Worm (Caenorhabditis elegans) whole organism, young adult: ENCODE measurements around the gene F52E1.5.
"Not testable (repeated sequence)": the region's sequence is repeated elsewhere in the genome, so short reads cannot be mapped to it uniquely, and the experiment has no call there.

Experiments
- attf-3 ChIP-seq: fragments of 200-800 bp; sonication (Bioruptor generic); conservative IDR thresholded peaks from 2 replicates; pipeline ENCODE4 v1.3.6; 2022; ENCODE audit warnings: missing genetic modification reagents, missing genetic modification characterization, missing compliant biosample characterization
- gei-17 ChIP-seq: fragments of 200-800 bp; sonication (Bioruptor generic); optimal IDR thresholded peaks from 2 replicates; lab custom pipeline; 2018; ENCODE audit warnings: mild to moderate bottlenecking, missing genetic modification characterization, missing compliant biosample characterization
- lsl-1 ChIP-seq: fragments of 200-800 bp; sonication (Bioruptor generic); optimal IDR thresholded peaks from 2 replicates; lab custom pipeline; 2018; ENCODE audit warnings: mild to moderate bottlenecking, missing genetic modification characterization, moderate library complexity, missing compliant biosample characterization
- lsy-27 ChIP-seq: sonication (generic microtip); optimal IDR thresholded peaks from 2 replicates; lab custom pipeline; 2017; ENCODE audit warnings: missing genetic modification characterization, mild to moderate bottlenecking, missing compliant biosample characterization, antibody characterized with exemption, missing genotype, borderline replicate concordance; ENCODE audit not compliant: insufficient read depth
- madf-6 ChIP-seq: fragments of 200-800 bp; sonication (Bioruptor generic); IDR thresholded peaks from 2 replicates; pipeline ENCODE4 v1.3.6; 2022; ENCODE audit warnings: missing genetic modification reagents, missing genetic modification characterization, missing compliant biosample characterization
- rec-8 ChIP-seq, 2 experiments: sonication (generic microtip); optimal IDR thresholded peaks; 2 replicates each; lab custom pipeline; 2016; ENCODE audit warnings: mild to moderate bottlenecking in 2 of 2, missing genetic modification characterization in 2 of 2, missing genetic modification reagents in 2 of 2, missing genotype in 2 of 2, missing biosample characterization in 1 of 2, missing compliant biosample characterization in 1 of 2, moderate library complexity in 1 of 2
- sea-2 ChIP-seq: fragments of 200-800 bp; sonication (Bioruptor generic); IDR thresholded peaks from 2 replicates; pipeline ENCODE4 v1.3.6; 2022; ENCODE audit warnings: missing genetic modification characterization, missing compliant biosample characterization
- snpc-4 ChIP-seq, 5 experiments: fragments of 150-350 bp in 1 of 5; sonication (generic microtip) in 4 of 5; optimal IDR thresholded peaks; 2 replicates each; lab custom pipeline; 2014 to 2018; ENCODE audit warnings: missing genetic modification characterization in 5 of 5, missing biosample characterization in 3 of 5, antibody characterized with exemption in 2 of 5, mild to moderate bottlenecking in 2 of 5, missing compliant biosample characterization in 2 of 5, missing genotype in 2 of 5, moderate library complexity in 2 of 5, missing genetic modification reagents in 1 of 5
- ztf-18 ChIP-seq: sonication (generic microtip); optimal IDR thresholded peaks from 2 replicates; lab custom pipeline; 2016; ENCODE audit warnings: missing genotype, mild to moderate bottlenecking, missing genetic modification characterization, missing compliant biosample characterization

DNA sequence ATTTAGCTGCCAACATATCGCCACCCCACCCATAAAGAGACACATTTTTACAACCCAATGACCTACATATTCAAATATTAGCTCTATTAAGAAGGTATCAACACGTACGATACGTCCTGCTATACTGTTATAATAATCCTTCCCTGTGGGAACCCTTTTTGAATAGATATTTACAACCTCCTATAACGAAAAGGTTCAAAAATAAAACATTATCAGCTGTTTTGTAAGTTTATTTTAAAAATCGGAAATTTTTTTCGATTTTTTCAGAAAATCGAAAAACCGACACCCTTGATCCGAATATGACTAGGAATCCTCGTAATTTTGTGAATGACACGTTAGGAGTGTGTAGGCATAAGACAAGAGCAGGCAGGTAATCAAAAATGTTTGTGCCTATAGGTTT, 38.4 kb upstream of the F52E1.5 start, which contains the start of gene C08D8.7:
- not testable (repeated sequence) for TF ChIP-seq lsl-1 (GFP tag; lab: Kevin White, UChicago); gei-17; lsy-27 (tag; lab: Kevin White, UChicago); ztf-18 (tag; lab: Kevin White, UChicago); madf-6 (GFP tag; lab: Robert Waterston, UW); attf-3 (GFP tag; lab: Robert Waterston, UW); sea-2 (GFP tag; lab: Robert Waterston, UW); rec-8 (tag; optimal IDR thresholded peaks at IDR 0.05; lab: Kevin White, UChicago); snpc-4 (GFP tag; optimal IDR thresholded peaks at IDR 0.05; lab: Kevin White, UChicago); snpc-4 (tag; optimal IDR thresholded peaks at IDR 0.05; lab: Kevin White, UChicago)
